Fruit fly (Drosophila melanogaster) whole organism, embryonic: ENCODE results near the gene stas.

Source experiments
- Atf6 ChIP-seq: fragments of 200-800 bp; sonication (Bioruptor generic); IDR thresholded peaks from 2 replicates; pipeline ENCODE4 v1.3.6; 2022; ENCODE audit warnings: missing biosample characterization, missing genetic modification characterization
- CG10654 ChIP-seq: fragments of 200-800 bp; sonication (Bioruptor generic); optimal IDR thresholded peaks from 2 replicates; lab custom pipeline; 2016; ENCODE audit warnings: missing biosample characterization, missing genetic modification characterization
- CG11247 ChIP-seq: fragments of 200-800 bp; sonication (Bioruptor generic); IDR thresholded peaks from 2 replicates; pipeline ENCODE4 v1.3.6; 2022; ENCODE audit warnings: missing biosample characterization, missing genetic modification characterization
- CG13287 ChIP-seq: fragments of 200-800 bp; sonication (Bioruptor generic); IDR thresholded peaks from 2 replicates; pipeline ENCODE4 v1.3.6; 2022; ENCODE audit warnings: missing biosample characterization, missing genetic modification characterization; ENCODE audit not compliant: partially characterized antibody
- CG17328 ChIP-seq: fragments of 200-800 bp; sonication (Bioruptor generic); IDR thresholded peaks from 2 replicates; pipeline ENCODE4 v1.3.6; 2022; ENCODE audit warnings: missing biosample characterization, missing genetic modification characterization
- CG17829 ChIP-seq: fragments of 200-800 bp; optimal IDR thresholded peaks from 2 replicates; lab custom pipeline; 2019; ENCODE audit warnings: missing biosample characterization, mild to moderate bottlenecking, missing genetic modification characterization, moderate library complexity
- CG1792 ChIP-seq: fragments of 200-800 bp; sonication (Bioruptor generic); optimal IDR thresholded peaks from 2 replicates; lab custom pipeline; 2016; ENCODE audit warnings: missing biosample characterization, missing genetic modification characterization
- CG2129 ChIP-seq: fragments of 200-800 bp; sonication (Bioruptor generic); IDR thresholded peaks from 2 replicates; pipeline ENCODE4 v1.3.6; 2022; ENCODE audit warnings: missing biosample characterization, missing genetic modification characterization; ENCODE audit not compliant: partially characterized antibody
- CG2712 ChIP-seq: fragments of 200-800 bp; optimal IDR thresholded peaks from 3 replicates; lab custom pipeline; 2019; ENCODE audit warnings: missing biosample characterization, mild to moderate bottlenecking, missing genetic modification characterization, moderate library complexity
- CG30403 ChIP-seq: fragments of 200-800 bp; sonication (Bioruptor generic); optimal IDR thresholded peaks from 3 replicates; lab custom pipeline; 2016; ENCODE audit warnings: missing biosample characterization, missing genetic modification characterization
- CG33557 ChIP-seq: fragments of 200-800 bp; sonication (Bioruptor generic); optimal IDR thresholded peaks from 2 replicates; lab custom pipeline; 2019; ENCODE audit warnings: missing biosample characterization, mild to moderate bottlenecking, missing genetic modification characterization, moderate library complexity
- CG34224 ChIP-seq: fragments of 200-800 bp; sonication (Bioruptor generic); IDR thresholded peaks from 3 replicates; pipeline ENCODE4 v1.3.6; 2022; ENCODE audit warnings: missing biosample characterization, missing genetic modification characterization; ENCODE audit not compliant: partially characterized antibody
- CG3847 ChIP-seq: fragments of 200-800 bp; sonication (Bioruptor generic); IDR thresholded peaks from 2 replicates; pipeline ENCODE4 v1.3.6; 2022; ENCODE audit warnings: missing biosample characterization, missing genetic modification characterization
- CG4404 ChIP-seq: fragments of 200-800 bp; sonication (Bioruptor generic); IDR thresholded peaks from 2 replicates; pipeline ENCODE4 v1.3.6; 2022; ENCODE audit warnings: missing biosample characterization, missing genetic modification characterization
- CG7556 ChIP-seq: fragments of 200-800 bp; sonication (Bioruptor generic); optimal IDR thresholded peaks from 2 replicates; lab custom pipeline; 2017; ENCODE audit warnings: missing biosample characterization, mild to moderate bottlenecking, missing genetic modification characterization
- CG8765 ChIP-seq: fragments of 200-800 bp; sonication (Bioruptor generic); IDR thresholded peaks from 2 replicates; pipeline ENCODE4 v1.3.6; 2022; ENCODE audit warnings: missing biosample characterization, missing genetic modification characterization
- D19A ChIP-seq: fragments of 200-800 bp; optimal IDR thresholded peaks from 3 replicates; lab custom pipeline; 2019; ENCODE audit warnings: missing biosample characterization, mild to moderate bottlenecking, missing genetic modification characterization, moderate library complexity
- Dek ChIP-seq: fragments of 200-800 bp; sonication (Bioruptor generic); optimal IDR thresholded peaks from 3 replicates; lab custom pipeline; 2019; ENCODE audit warnings: missing biosample characterization, mild to moderate bottlenecking, missing genetic modification characterization, moderate library complexity
- Drgx ChIP-seq: fragments of 200-800 bp; sonication (Bioruptor generic); IDR thresholded peaks from 2 replicates; pipeline ENCODE4 v1.3.6; 2022; ENCODE audit warnings: missing biosample characterization, missing genetic modification characterization
- Ets65A ChIP-seq: fragments of 200-800 bp; sonication (Bioruptor generic); peaks from one replicate; lab custom pipeline; 2016; ENCODE audit warnings: missing biosample characterization, missing genetic modification characterization
- Gsc ChIP-seq: fragments of 200-800 bp; sonication (Bioruptor generic); IDR thresholded peaks from 2 replicates; pipeline ENCODE4 v1.3.6; 2022; ENCODE audit warnings: missing biosample characterization, missing genetic modification characterization
- Gug ChIP-seq: fragments of 200-800 bp; sonication (Bioruptor generic); IDR thresholded peaks from 4 replicates; pipeline ENCODE4 v1.3.6; 2022; ENCODE audit warnings: missing biosample characterization, missing genetic modification characterization
- Kr ChIP-seq: fragments of 200-800 bp; sonication (Bioruptor generic); optimal IDR thresholded peaks from 2 replicates; lab custom pipeline; 2017; ENCODE audit warnings: missing biosample characterization, mild to moderate bottlenecking, missing genetic modification characterization
- MESR4 ChIP-seq: fragments of 200-800 bp; sonication (Bioruptor generic); optimal IDR thresholded peaks from 2 replicates; lab custom pipeline; 2018; ENCODE audit warnings: missing biosample characterization, mild to moderate bottlenecking, missing genetic modification characterization, moderate library complexity
- Med ChIP-seq: fragments of 200-800 bp; sonication (Bioruptor generic); peaks from one replicate; lab custom pipeline; 2016; ENCODE audit warnings: missing biosample characterization, missing genetic modification characterization, mild to moderate bottlenecking, inconsistent platforms, moderate library complexity
- Opbp ChIP-seq: fragments of 200-800 bp; sonication (Bioruptor generic); IDR thresholded peaks from 3 replicates; pipeline ENCODE4 v1.3.6; 2022; ENCODE audit warnings: missing biosample characterization, missing genetic modification characterization; ENCODE audit not compliant: partially characterized antibody
- Sox100B ChIP-seq: fragments of 200-800 bp; sonication (Bioruptor generic); optimal IDR thresholded peaks from 3 replicates; lab custom pipeline; 2018; ENCODE audit warnings: missing biosample characterization, mild to moderate bottlenecking, missing genetic modification characterization
- Trl ChIP-seq, 3 experiments: fragments of >200 bp in 2 of 3; fragments of 200-800 bp in 1 of 3; sonication (Bioruptor generic) in 1 of 3; optimal IDR thresholded peaks; 2 replicates in 1 of 3; 3 replicates in 2 of 3; lab custom pipeline; 2016 to 2017; ENCODE audit warnings: missing biosample characterization in 1 of 3, missing genetic modification characterization in 1 of 3
- al ChIP-seq: fragments of 200-800 bp; sonication (Bioruptor generic); IDR thresholded peaks from 2 replicates; pipeline ENCODE4 v1.3.6; 2022; ENCODE audit warnings: missing biosample characterization, missing genetic modification characterization
- aop ChIP-seq: fragments of 200-800 bp; sonication (Bioruptor generic); IDR thresholded peaks from 2 replicates; pipeline ENCODE4 v1.3.6; 2022; ENCODE audit warnings: missing biosample characterization, missing genetic modification characterization
- ara ChIP-seq: fragments of 200-800 bp; sonication (Bioruptor generic); IDR thresholded peaks from 2 replicates; pipeline ENCODE4 v1.3.6; 2022; ENCODE audit warnings: missing biosample characterization, missing genetic modification characterization
- az2 ChIP-seq: fragments of 200-800 bp; sonication (Bioruptor generic); optimal IDR thresholded peaks from 3 replicates; lab custom pipeline; 2016; ENCODE audit warnings: missing biosample characterization, missing genetic modification characterization
- croc ChIP-seq: fragments of 200-800 bp; sonication (Bioruptor generic); conservative IDR thresholded peaks from 3 replicates; pipeline ENCODE4 v1.3.6; 2022; ENCODE audit warnings: missing biosample characterization, missing genetic modification characterization
- dan ChIP-seq: fragments of 200-800 bp; sonication (Bioruptor generic); IDR thresholded peaks from 2 replicates; pipeline ENCODE4 v1.3.6; 2022; ENCODE audit warnings: missing biosample characterization, missing genetic modification characterization
- dm ChIP-seq: fragments of 200-800 bp; sonication (Bioruptor generic); optimal IDR thresholded peaks from 3 replicates; lab custom pipeline; 2016; ENCODE audit warnings: missing biosample characterization, missing genetic modification characterization
- gcm ChIP-seq: fragments of 200-800 bp; sonication (Bioruptor generic); optimal IDR thresholded peaks from 2 replicates; lab custom pipeline; 2019; ENCODE audit warnings: missing biosample characterization, mild to moderate bottlenecking, missing genetic modification characterization, moderate library complexity
- odd ChIP-seq: fragments of 200-800 bp; sonication (Bioruptor generic); optimal IDR thresholded peaks from 2 replicates; lab custom pipeline; 2017; ENCODE audit warnings: missing biosample characterization, mild to moderate bottlenecking, missing genetic modification characterization
- pb ChIP-seq: fragments of 200-800 bp; sonication (Bioruptor generic); optimal IDR thresholded peaks from 3 replicates; lab custom pipeline; 2016; ENCODE audit warnings: missing biosample characterization, missing genetic modification characterization
- sd ChIP-seq: fragments of 200-800 bp; sonication (Bioruptor generic); optimal IDR thresholded peaks from 3 replicates; lab custom pipeline; 2018; ENCODE audit warnings: missing biosample characterization, mild to moderate bottlenecking, missing genetic modification characterization, moderate library complexity
- tio ChIP-seq: fragments of 200-800 bp; sonication (Bioruptor generic); optimal IDR thresholded peaks from 2 replicates; lab custom pipeline; 2017; ENCODE audit warnings: missing biosample characterization, missing genetic modification characterization, inconsistent platforms
- tup ChIP-seq: fragments of 200-800 bp; sonication (Bioruptor generic); optimal IDR thresholded peaks from 2 replicates; lab custom pipeline; 2016; ENCODE audit warnings: missing biosample characterization, mild to moderate bottlenecking, missing genetic modification characterization, moderate library complexity

The stas gene

dm6 chrX:17579782-17580451, 47.8 kb downstream of the stas start, which contains the start of gene CG12991 (continued):
- TF ChIP-seq Dek (tag; lab: Kevin White, UChicago) = no peak
- no peak for TF ChIP-seq Atf6 (GFP tag; lab: Robert Waterston, UW)
- no peak for TF ChIP-seq az2 (GFP tag; lab: Kevin White, UChicago)
- TF ChIP-seq dm (GFP tag; lab: Kevin White, UChicago) = no peak
- no peak for TF ChIP-seq CG30403 (GFP tag; lab: Kevin White, UChicago)
- TF ChIP-seq CG10654 (GFP tag; lab: Kevin White, UChicago) = no peak
- TF ChIP-seq CG3847 (GFP tag; lab: Robert Waterston, UW) = no peak
- TF ChIP-seq dan (GFP tag; lab: Robert Waterston, UW) = no peak
- no peak for TF ChIP-seq sd (tag; lab: Kevin White, UChicago)
- TF ChIP-seq CG1792 = no peak
- TF ChIP-seq CG33557 (GFP tag; lab: Kevin White, UChicago) = no peak
- no peak for TF ChIP-seq Kr (GFP tag; lab: Kevin White, UChicago)
- TF ChIP-seq Gug (GFP tag; lab: Robert Waterston, UW) = no peak
- no peak for TF ChIP-seq al
- no peak for TF ChIP-seq croc (GFP tag; lab: Robert Waterston, UW)
- TF ChIP-seq Drgx (GFP tag; lab: Robert Waterston, UW) = 0 out of 2 replicates have a peak, but pooled peaks have one; percentile 8
- TF ChIP-seq CG13287 (GFP tag; lab: Robert Waterston, UW) = no peak; the same call in 1 of the 2 replicates
- no peak for TF ChIP-seq aop (GFP tag; lab: Robert Waterston, UW)
- TF ChIP-seq tup = no peak
- TF ChIP-seq CG8765 (GFP tag; lab: Robert Waterston, UW) = no peak
- TF ChIP-seq gcm (GFP tag; lab: Kevin White, UChicago) = no peak
- TF ChIP-seq Med (GFP tag; lab: Kevin White, UChicago) = peak; percentile 59
- no peak for TF ChIP-seq CG7556 (GFP tag; lab: Kevin White, UChicago)
- no peak for TF ChIP-seq ara
- TF ChIP-seq Trl (optimal IDR thresholded peaks at IDR 0.05; lab: Kevin White, UChicago) = no peak
- TF ChIP-seq Trl (GFP tag; optimal IDR thresholded peaks at IDR 0.05; lab: Kevin White, UChicago) = no peak
- no peak for TF ChIP-seq Sox100B
- TF ChIP-seq pb (GFP tag; lab: Kevin White, UChicago) = no peak
- TF ChIP-seq odd = peak; percentile 5
- TF ChIP-seq CG11247 (GFP tag; lab: Robert Waterston, UW) = no peak
- no peak for TF ChIP-seq Opbp (GFP tag; lab: Robert Waterston, UW)
- no peak for TF ChIP-seq CG17829 (tag; lab: Kevin White, UChicago)
- no peak for TF ChIP-seq D19A (tag; lab: Kevin White, UChicago)
- no peak for TF ChIP-seq CG4404 (GFP tag; lab: Robert Waterston, UW)
- no peak for TF ChIP-seq tio (GFP tag; lab: Kevin White, UChicago)
- no peak for TF ChIP-seq CG2129 (GFP tag; lab: Robert Waterston, UW)
- TF ChIP-seq Gsc (GFP tag; lab: Robert Waterston, UW) = no peak
- no peak for TF ChIP-seq CG34224 (GFP tag; lab: Robert Waterston, UW)
- TF ChIP-seq CG17328 (GFP tag; lab: Robert Waterston, UW) = 0 out of 2 replicates have a peak, but pooled peaks have one; percentile 16
- no peak for TF ChIP-seq Ets65A
- no peak for TF ChIP-seq CG2712 (tag; lab: Kevin White, UChicago)
- peak; percentile 39 for TF ChIP-seq MESR4 (GFP tag; lab: Kevin White, UChicago)
- TF ChIP-seq, all 482 proteins: peak for 58
